Worm (Caenorhabditis elegans): ENCODE data around the gene F01G12.18.

Gene F01G12.18

DNA sequence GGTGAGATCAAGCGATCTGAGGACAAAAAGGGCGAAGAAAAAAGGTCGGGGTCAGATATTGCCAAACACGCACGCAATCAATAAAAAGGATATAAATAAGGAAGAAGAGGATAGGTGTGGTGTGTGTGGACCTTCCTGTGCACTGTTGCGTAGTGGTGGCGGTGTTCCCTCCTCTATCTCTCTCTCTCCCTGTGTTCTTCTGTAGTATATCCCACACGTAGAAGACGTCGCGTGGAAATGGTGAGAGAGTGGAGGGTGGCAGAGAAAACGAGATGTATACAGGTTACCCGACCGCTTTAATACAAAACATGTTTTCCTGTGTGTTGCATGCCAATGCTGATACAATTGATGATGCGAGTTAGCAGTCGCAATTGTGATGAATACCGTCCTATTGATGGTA, 16.3 kb upstream of the F01G12.18 start:
- TF ChIP-seq hnd-1 (tag; optimal IDR thresholded peaks at IDR 0.05) (no peak), B0310.2 (tag; optimal IDR thresholded peaks at IDR 0.05) (no peak), scrt-1 (GFP tag; IDR thresholded peaks at IDR 0.05) (no peak), ceh-13 (GFP tag; optimal IDR thresholded peaks at IDR 0.05) (no peak), flt-1 (GFP tag; IDR thresholded peaks at IDR 0.05) (no peak), hmg-4 (GFP tag; optimal IDR thresholded peaks at IDR 0.05) (peak; percentile 63), tra-4 (tag; optimal IDR thresholded peaks at IDR 0.05) (no peak)

DNA sequence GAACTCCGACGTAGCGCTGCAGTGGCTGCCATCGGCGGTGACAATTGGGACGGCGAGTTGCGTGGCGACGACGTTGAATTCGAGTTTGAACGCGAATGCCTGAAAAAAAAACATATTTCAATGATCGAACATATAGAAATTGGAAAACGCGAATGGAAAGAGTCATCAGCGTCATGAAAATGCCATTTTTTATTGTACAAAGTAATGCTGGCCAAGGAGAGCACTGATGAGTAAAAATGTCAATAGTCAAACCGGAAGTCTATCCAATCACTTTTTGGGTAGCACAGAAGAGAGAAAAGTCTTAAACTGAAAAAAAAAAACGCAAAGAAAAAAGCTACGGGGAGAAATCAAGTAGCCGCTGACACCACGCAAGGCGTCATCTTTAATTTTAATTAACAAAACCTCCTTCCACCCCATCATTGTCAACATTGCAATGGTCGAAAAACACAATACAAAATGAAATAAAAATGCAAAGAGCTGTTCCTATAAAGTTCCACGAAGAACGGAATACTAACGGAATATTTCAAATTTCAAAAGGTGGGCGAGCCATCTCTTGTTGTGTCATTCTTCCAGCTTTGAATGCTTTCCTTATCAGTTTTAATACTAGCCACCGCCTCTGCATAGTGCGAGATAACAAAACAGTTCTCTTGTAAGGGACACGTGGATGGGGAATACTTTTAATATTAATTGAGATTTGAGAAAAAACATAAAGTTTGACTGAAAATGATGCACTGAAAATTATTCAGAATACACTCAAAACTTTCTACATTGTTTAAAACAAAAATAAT, 15.1 kb upstream of the F01G12.18 start:
- TF ChIP-seq F13C5.2 (tag; optimal IDR thresholded peaks at IDR 0.05): no peak
- TF ChIP-seq tbx-11 (GFP tag; IDR thresholded peaks at IDR 0.05): no peak
- TF ChIP-seq ama-1 (optimal IDR thresholded peaks at IDR 0.05): no peak
- TF ChIP-seq hmbx-1 (tag; optimal IDR thresholded peaks at IDR 0.05): no peak
- TF ChIP-seq hnd-1 (tag; optimal IDR thresholded peaks at IDR 0.05): no peak
- no peak for TF ChIP-seq sea-1 (GFP tag; conservative IDR thresholded peaks at IDR 0.05)
- TF ChIP-seq flt-1 (GFP tag; IDR thresholded peaks at IDR 0.05): no peak
- no peak for TF ChIP-seq ets-7 (tag; optimal IDR thresholded peaks at IDR 0.05)
- TF ChIP-seq aly-1 (tag; optimal IDR thresholded peaks at IDR 0.05): no peak

DNA sequence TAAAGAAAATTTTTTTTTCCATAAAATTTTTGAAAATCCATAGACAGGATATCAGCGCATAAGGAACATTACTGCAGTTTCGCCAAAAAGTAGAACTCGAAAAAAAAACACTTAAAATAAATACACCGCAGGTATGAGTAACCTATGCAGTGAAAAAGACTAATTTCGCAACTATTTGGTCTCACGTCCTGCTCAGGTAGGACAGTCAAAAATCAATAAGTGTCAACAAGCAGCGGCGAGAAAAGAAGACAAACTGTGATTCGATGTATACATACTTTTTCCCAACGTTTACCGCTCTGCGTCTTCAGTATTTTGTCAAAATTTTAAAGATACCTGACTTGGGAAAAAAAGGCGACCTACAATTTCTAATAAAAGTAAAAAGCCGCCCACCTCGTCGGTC, 13.7 kb upstream of the F01G12.18 start:
- TF ChIP-seq tbx-11 (GFP tag; IDR thresholded peaks at IDR 0.05) (no peak), sea-1 (GFP tag; conservative IDR thresholded peaks at IDR 0.05) (no peak), hnd-1 (tag; optimal IDR thresholded peaks at IDR 0.05) (no peak), ceh-36 (tag; optimal IDR thresholded peaks at IDR 0.05) (no peak), B0310.2 (tag; optimal IDR thresholded peaks at IDR 0.05) (no peak), scrt-1 (GFP tag; IDR thresholded peaks at IDR 0.05) (no peak), ets-7 (tag; optimal IDR thresholded peaks at IDR 0.05) (no peak), ama-1 (optimal IDR thresholded peaks at IDR 0.05) (no peak), ceh-13 (GFP tag; optimal IDR thresholded peaks at IDR 0.05) (no peak), aly-1 (tag; optimal IDR thresholded peaks at IDR 0.05) (no peak), F13C5.2 (tag; optimal IDR thresholded peaks at IDR 0.05) (no peak), hmbx-1 (tag; optimal IDR thresholded peaks at IDR 0.05) (no peak), flt-1 (GFP tag; IDR thresholded peaks at IDR 0.05) (no peak)

DNA sequence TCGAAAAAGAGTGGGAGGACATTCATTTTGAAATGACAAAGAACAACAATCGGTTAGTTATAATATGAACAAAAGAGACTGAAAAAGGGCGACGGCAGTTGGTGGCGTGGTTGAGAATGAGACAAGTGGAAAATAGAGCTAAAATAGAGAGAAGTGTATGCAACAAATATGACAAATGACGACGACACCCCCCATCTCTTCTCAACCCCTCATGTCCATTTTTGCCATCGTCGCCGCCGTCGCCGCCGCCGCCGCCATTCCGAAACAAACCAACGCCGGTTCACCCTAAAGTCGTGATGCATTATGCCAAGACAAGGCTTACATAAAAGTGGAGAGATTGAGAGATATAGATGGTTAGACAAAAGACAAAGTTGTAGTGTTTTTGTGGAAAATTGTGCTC, 10.9 kb upstream of the F01G12.18 start:
- TF ChIP-seq aly-1 (tag; optimal IDR thresholded peaks at IDR 0.05) (no peak), tra-4 (tag; optimal IDR thresholded peaks at IDR 0.05) (no peak), B0310.2 (tag; optimal IDR thresholded peaks at IDR 0.05) (no peak), scrt-1 (GFP tag; IDR thresholded peaks at IDR 0.05) (no peak), tbx-37 (GFP tag; conservative IDR thresholded peaks at IDR 0.05) (no peak), flt-1 (GFP tag; IDR thresholded peaks at IDR 0.05) (no peak), hmbx-1 (tag; optimal IDR thresholded peaks at IDR 0.05) (no peak), pes-1 (GFP tag; IDR thresholded peaks at IDR 0.05) (no peak), ets-7 (tag; optimal IDR thresholded peaks at IDR 0.05) (no peak), F13C5.2 (tag; optimal IDR thresholded peaks at IDR 0.05) (no peak), ceh-36 (tag; optimal IDR thresholded peaks at IDR 0.05) (no peak)

DNA sequence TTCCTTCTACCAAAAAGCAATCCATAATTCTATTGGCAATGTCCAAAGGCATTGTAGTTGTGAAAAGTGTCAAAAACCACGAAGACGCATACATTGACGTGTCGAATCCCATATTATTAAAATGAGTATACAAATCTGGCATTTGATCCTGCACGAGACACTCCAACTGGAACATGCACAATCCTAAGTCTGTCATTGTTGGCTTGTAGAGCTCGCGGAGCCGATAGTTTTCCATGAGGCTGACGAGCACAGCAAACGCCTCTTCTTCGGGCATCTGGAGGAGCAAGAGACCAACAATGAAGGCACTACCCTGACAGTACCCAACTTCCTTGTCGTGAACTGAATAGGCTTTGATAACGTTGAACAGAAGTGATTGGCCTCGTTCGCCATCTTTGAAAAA, 8.4 kb upstream of the F01G12.18 start:
- TF ChIP-seq tbx-37 (GFP tag; conservative IDR thresholded peaks at IDR 0.05) (no peak), tbx-11 (GFP tag; IDR thresholded peaks at IDR 0.05) (no peak), F13C5.2 (tag; optimal IDR thresholded peaks at IDR 0.05) (no peak), sea-1 (GFP tag; conservative IDR thresholded peaks at IDR 0.05) (no peak), B0310.2 (tag; optimal IDR thresholded peaks at IDR 0.05) (no peak), ceh-13 (GFP tag; optimal IDR thresholded peaks at IDR 0.05) (no peak), tra-4 (tag; optimal IDR thresholded peaks at IDR 0.05) (no peak), scrt-1 (GFP tag; IDR thresholded peaks at IDR 0.05) (no peak), pes-1 (GFP tag; IDR thresholded peaks at IDR 0.05) (no peak), ama-1 (optimal IDR thresholded peaks at IDR 0.05) (no peak), hnd-1 (tag; optimal IDR thresholded peaks at IDR 0.05) (no peak), ets-7 (tag; optimal IDR thresholded peaks at IDR 0.05) (no peak), hmg-4 (GFP tag; optimal IDR thresholded peaks at IDR 0.05) (no peak)

DNA sequence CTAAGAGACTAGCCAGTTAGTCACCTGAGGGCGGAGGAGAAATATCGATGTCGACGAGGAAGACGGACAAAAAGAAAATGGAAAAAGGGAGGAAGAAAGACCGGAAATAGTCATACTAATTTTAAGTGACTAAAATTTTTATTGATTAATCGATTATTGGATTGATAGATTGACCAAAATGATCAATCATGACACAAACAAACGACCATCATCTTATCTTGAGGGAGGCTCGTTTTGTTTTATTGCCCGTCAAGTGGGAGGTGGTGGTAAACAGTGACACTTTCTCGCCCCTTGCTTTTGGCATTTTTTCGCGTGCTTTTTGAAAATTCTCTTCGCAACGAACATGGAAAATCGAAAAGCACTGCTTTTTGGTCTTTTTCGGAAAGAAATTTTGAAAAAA, 6.5 kb upstream of the F01G12.18 start:
- no peak for TF ChIP-seq B0310.2 (tag; optimal IDR thresholded peaks at IDR 0.05)
- TF ChIP-seq scrt-1 (GFP tag; IDR thresholded peaks at IDR 0.05): no peak
- TF ChIP-seq ets-7 (tag; optimal IDR thresholded peaks at IDR 0.05): no peak
- TF ChIP-seq flt-1 (GFP tag; IDR thresholded peaks at IDR 0.05): no peak
- no peak for TF ChIP-seq tra-4 (tag; optimal IDR thresholded peaks at IDR 0.05)
- TF ChIP-seq aly-1 (tag; optimal IDR thresholded peaks at IDR 0.05): no peak
- TF ChIP-seq ceh-36 (tag; optimal IDR thresholded peaks at IDR 0.05): no peak
- TF ChIP-seq ama-1 (optimal IDR thresholded peaks at IDR 0.05): no peak
- no peak for TF ChIP-seq tbx-11 (GFP tag; IDR thresholded peaks at IDR 0.05)

DNA sequence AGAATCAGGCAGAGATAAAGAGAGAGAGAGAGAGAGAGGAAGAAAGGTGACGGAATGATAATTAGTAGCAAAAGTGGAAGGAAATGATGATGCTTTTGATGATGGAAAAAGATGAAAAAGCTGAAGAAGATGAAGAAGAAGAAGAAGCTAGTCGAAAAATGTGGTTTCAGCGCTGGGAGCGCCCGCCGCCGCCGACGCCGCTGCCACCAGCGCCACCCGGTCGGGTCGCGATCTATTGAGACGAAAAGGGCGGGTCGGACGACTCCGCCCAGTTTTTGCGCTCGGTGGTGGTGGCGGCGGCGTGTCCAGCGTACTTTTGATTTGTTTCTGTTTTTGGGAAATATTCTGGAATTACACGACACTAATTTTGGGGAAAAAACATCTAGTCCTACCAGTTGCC, 5.2 kb upstream of the F01G12.18 start:
- no peak for TF ChIP-seq tra-4 (tag; optimal IDR thresholded peaks at IDR 0.05)
- no peak for TF ChIP-seq hmg-4 (GFP tag; optimal IDR thresholded peaks at IDR 0.05)
- TF ChIP-seq tbx-37 (GFP tag; conservative IDR thresholded peaks at IDR 0.05): no peak
- TF ChIP-seq pes-1 (GFP tag; IDR thresholded peaks at IDR 0.05): no peak

DNA sequence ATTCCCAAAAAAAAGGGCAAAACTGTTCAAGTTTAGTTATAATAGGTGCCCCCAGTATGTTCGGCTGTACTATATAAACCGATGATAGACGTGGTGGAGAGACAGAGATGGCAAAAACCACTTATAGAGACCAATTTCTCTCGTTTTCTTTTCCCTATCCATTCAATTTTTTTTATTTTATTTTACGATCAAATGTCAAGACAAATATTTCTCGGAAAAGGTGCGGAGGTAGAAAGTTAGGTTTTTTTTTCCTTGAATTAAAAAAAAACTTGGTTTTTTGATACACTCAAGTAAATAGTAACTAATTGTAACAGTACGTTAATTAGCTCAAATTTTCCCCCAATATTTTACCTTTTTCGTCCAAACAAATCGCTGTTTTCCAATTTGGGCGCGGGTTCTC, 4.5 kb upstream of the F01G12.18 start:
- no peak for TF ChIP-seq hmg-4 (GFP tag; optimal IDR thresholded peaks at IDR 0.05)
- TF ChIP-seq aly-1 (tag; optimal IDR thresholded peaks at IDR 0.05): no peak
- TF ChIP-seq pes-1 (GFP tag; IDR thresholded peaks at IDR 0.05): no peak
- TF ChIP-seq sea-1 (GFP tag; conservative IDR thresholded peaks at IDR 0.05): no peak
- TF ChIP-seq F13C5.2 (tag; optimal IDR thresholded peaks at IDR 0.05): no peak
- no peak for TF ChIP-seq tbx-11 (GFP tag; IDR thresholded peaks at IDR 0.05)
- no peak for TF ChIP-seq hmbx-1 (tag; optimal IDR thresholded peaks at IDR 0.05)
- no peak for TF ChIP-seq hnd-1 (tag; optimal IDR thresholded peaks at IDR 0.05)
- no peak for TF ChIP-seq ama-1 (optimal IDR thresholded peaks at IDR 0.05)
- no peak for TF ChIP-seq ceh-36 (tag; optimal IDR thresholded peaks at IDR 0.05)
- no peak for TF ChIP-seq ceh-13 (GFP tag; optimal IDR thresholded peaks at IDR 0.05)
- no peak for TF ChIP-seq tra-4 (tag; optimal IDR thresholded peaks at IDR 0.05)
- TF ChIP-seq flt-1 (GFP tag; IDR thresholded peaks at IDR 0.05): no peak
- no peak for TF ChIP-seq ets-7 (tag; optimal IDR thresholded peaks at IDR 0.05)
- TF ChIP-seq B0310.2 (tag; optimal IDR thresholded peaks at IDR 0.05): no peak
- TF ChIP-seq scrt-1 (GFP tag; IDR thresholded peaks at IDR 0.05): no peak
- no peak for TF ChIP-seq tbx-37 (GFP tag; conservative IDR thresholded peaks at IDR 0.05)

Measured in whole organism, early embryonic.